Fruit fly (Drosophila melanogaster) whole organism, pupa: ENCODE data around the gene glec.
A peak's percentile ranks its signal among the peaks of the same experiment; 100 is the strongest.

Source experiments
- CG15710 ChIP-seq: fragments of 200-800 bp; sonication (Bioruptor generic); optimal IDR thresholded peaks from 2 replicates; lab custom pipeline; 2018; ENCODE audit warnings: missing biosample characterization, mild to moderate bottlenecking, missing genetic modification characterization, moderate library complexity
- CG17806 ChIP-seq: fragments of 200-800 bp; sonication (Bioruptor generic); optimal IDR thresholded peaks from 2 replicates; lab custom pipeline; 2018; ENCODE audit warnings: missing biosample characterization, mild to moderate bottlenecking, missing genetic modification characterization, moderate library complexity
- CG4496 ChIP-seq: fragments of 200-800 bp; sonication (Bioruptor generic); IDR thresholded peaks from 3 replicates; pipeline ENCODE4 v1.3.6; 2022; ENCODE audit warnings: missing biosample characterization, missing genetic modification characterization
- CG8301 ChIP-seq: fragments of 200-800 bp; sonication (Bioruptor generic); optimal IDR thresholded peaks from 2 replicates; lab custom pipeline; 2018; ENCODE audit warnings: missing biosample characterization, mild to moderate bottlenecking, missing genetic modification characterization
- CG9948 ChIP-seq: fragments of 200-800 bp; sonication (Bioruptor generic); optimal IDR thresholded peaks from 2 replicates; lab custom pipeline; 2018; ENCODE audit warnings: missing biosample characterization, mild to moderate bottlenecking, missing genetic modification characterization, moderate library complexity
- D1 ChIP-seq: fragments of 200-800 bp; sonication (Bioruptor generic); optimal IDR thresholded peaks from 2 replicates; lab custom pipeline; 2018; ENCODE audit warnings: missing biosample characterization, mild to moderate bottlenecking, missing genetic modification characterization, moderate library complexity
- EcR ChIP-seq: fragments of 200-800 bp; sonication (Bioruptor generic); optimal IDR thresholded peaks from 3 replicates; lab custom pipeline; 2019; ENCODE audit warnings: missing biosample characterization, missing genetic modification characterization, mild to moderate bottlenecking, moderate library complexity, missing genetic modification reagents
- Ets98B ChIP-seq: fragments of 200-800 bp; sonication (Bioruptor generic); IDR thresholded peaks from 2 replicates; pipeline ENCODE4 v1.3.6; 2022; ENCODE audit warnings: missing biosample characterization, missing genetic modification characterization
- Pif1B ChIP-seq: fragments of 200-800 bp; sonication (Bioruptor generic); optimal IDR thresholded peaks from 3 replicates; lab custom pipeline; 2016; ENCODE audit warnings: missing biosample characterization, missing genetic modification characterization
- rn ChIP-seq: fragments of 200-800 bp; sonication (Bioruptor generic); IDR thresholded peaks from 2 replicates; pipeline ENCODE4 v1.3.6; 2022; ENCODE audit warnings: missing biosample characterization, missing genetic modification characterization

dm6 chr3R:21837069-21837977 lies 18.7 kb downstream of the glec start:
- TF ChIP-seq Pif1B (GFP tag; lab: Kevin White, UChicago), result peak; percentile 66
- peak; percentile 84 for TF ChIP-seq CG4496 (GFP tag; lab: Robert Waterston, UW)
- peak; percentile 89 for TF ChIP-seq CG8301 (tag; lab: Kevin White, UChicago)
- peak; percentile 76 for TF ChIP-seq D1
- 0 out of 2 replicates have a peak, but pooled peaks have one; percentile 36 for TF ChIP-seq rn (GFP tag; lab: Robert Waterston, UW)
- peak; percentile 82 for TF ChIP-seq Ets98B (GFP tag; lab: Robert Waterston, UW)
- peak; percentile 86 for TF ChIP-seq CG17806 (tag; lab: Kevin White, UChicago)
- TF ChIP-seq CG15710 (tag; lab: Kevin White, UChicago), result no peak
- TF ChIP-seq EcR, result peak; percentile 98
- TF ChIP-seq CG9948, result peak; percentile 28
